Worm (Caenorhabditis elegans) whole organism, L2 larva: Measurements from ENCODE around the gene gei-14.

Experiments used
- ama-1 ChIP-seq: fragments of 150-350 bp; optimal IDR thresholded peaks from 2 replicates; lab custom pipeline; 2018; ENCODE audit warnings: inconsistent platforms
- elt-1 ChIP-seq: fragments of 150-350 bp; optimal IDR thresholded peaks from 2 replicates; lab custom pipeline; 2014; ENCODE audit warnings: missing biosample characterization, missing genetic modification characterization
- lin-13 ChIP-seq: fragments of 150-350 bp; optimal IDR thresholded peaks from 2 replicates; lab custom pipeline; 2014; ENCODE audit warnings: missing biosample characterization, missing genetic modification reagents, missing genetic modification characterization
- lin-39 ChIP-seq: fragments of 150-350 bp; optimal IDR thresholded peaks from 2 replicates; lab custom pipeline; 2014; ENCODE audit warnings: missing biosample characterization, missing genetic modification reagents, missing genetic modification characterization
- mdl-1 ChIP-seq, 2 experiments: fragments of 150-350 bp in 1 of 2; sonication (generic microtip) in 1 of 2; optimal IDR thresholded peaks; 2 replicates each; lab custom pipeline; 2017; ENCODE audit warnings: missing biosample characterization in 2 of 2, missing genetic modification characterization in 2 of 2
- nhr-11 ChIP-seq: fragments of 150-350 bp; optimal IDR thresholded peaks from 2 replicates; lab custom pipeline; 2014; ENCODE audit warnings: missing biosample characterization, missing genetic modification characterization
- nhr-237 ChIP-seq: fragments of 150-350 bp; optimal IDR thresholded peaks from 2 replicates; lab custom pipeline; 2014; ENCODE audit warnings: missing biosample characterization, missing genetic modification characterization
- nhr-6 ChIP-seq: fragments of 150-350 bp; optimal IDR thresholded peaks from 2 replicates; lab custom pipeline; 2014; ENCODE audit warnings: missing biosample characterization, missing genetic modification characterization
- nhr-77 ChIP-seq: fragments of 150-350 bp; optimal IDR thresholded peaks from 2 replicates; lab custom pipeline; 2014; ENCODE audit warnings: missing biosample characterization, missing genetic modification characterization
- snpc-4 ChIP-seq: fragments of 150-350 bp; optimal IDR thresholded peaks from 2 replicates; lab custom pipeline; 2014; ENCODE audit warnings: missing biosample characterization, missing genetic modification characterization
- unc-39 ChIP-seq: fragments of 150-350 bp; optimal IDR thresholded peaks from 2 replicates; lab custom pipeline; 2014; ENCODE audit warnings: missing biosample characterization, missing genetic modification characterization
- unc-62 ChIP-seq: fragments of 150-350 bp; optimal IDR thresholded peaks from 2 replicates; lab custom pipeline; 2014; ENCODE audit warnings: missing biosample characterization, missing genetic modification reagents, missing genetic modification characterization
- zag-1 ChIP-seq: fragments of 150-350 bp; optimal IDR thresholded peaks from 2 replicates; lab custom pipeline; 2014; ENCODE audit warnings: missing biosample characterization, missing genetic modification characterization
- ztf-4 ChIP-seq: fragments of 150-350 bp; optimal IDR thresholded peaks from 2 replicates; lab custom pipeline; 2014; ENCODE audit warnings: missing biosample characterization, missing genetic modification characterization

DNA sequence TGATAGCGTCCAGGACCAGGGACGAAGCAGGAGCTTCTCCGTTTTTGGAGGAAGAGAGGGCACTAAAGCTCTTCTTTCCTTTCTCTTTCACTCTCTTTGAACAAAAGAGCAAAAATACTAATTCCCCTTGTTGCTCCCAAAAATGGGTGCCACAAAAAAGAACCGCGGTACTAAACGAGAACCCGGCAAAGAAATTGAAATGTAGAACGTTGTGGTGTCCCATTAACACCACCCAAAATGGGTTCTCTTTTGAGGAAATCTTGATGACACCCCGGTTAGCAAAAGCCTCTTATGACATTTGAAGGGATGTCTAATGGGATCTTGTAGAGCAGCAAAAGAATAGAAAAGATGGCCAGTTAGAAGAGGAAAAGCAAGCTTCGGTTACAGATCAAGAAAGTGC, 38.7 kb upstream of the gei-14 start:
- TF ChIP-seq zag-1 (tag; lab: Kevin White, UChicago) (no peak), nhr-11 (tag; lab: Kevin White, UChicago) (no peak), unc-62 (GFP tag; lab: Kevin White, UChicago) (no peak), ztf-4 (tag; lab: Kevin White, UChicago) (no peak), nhr-77 (no peak), lin-39 (tag; lab: Kevin White, UChicago) (no peak), lin-13 (GFP tag; lab: Kevin White, UChicago) (no peak), nhr-6 (tag; lab: Kevin White, UChicago) (no peak), ama-1 (lab: Kevin White, UChicago) (no peak), mdl-1 (tag; optimal IDR thresholded peaks at IDR 0.05; lab: Kevin White, UChicago) (no peak), nhr-237 (tag; lab: Kevin White, UChicago) (no peak), snpc-4 (tag; lab: Kevin White, UChicago) (no peak), unc-39 (tag; lab: Kevin White, UChicago) (no peak), elt-1 (tag; lab: Kevin White, UChicago) (no peak)
